Fruit fly (Drosophila melanogaster): ENCODE measurements around the gene CG33116.

CG33116 gene

DNA sequence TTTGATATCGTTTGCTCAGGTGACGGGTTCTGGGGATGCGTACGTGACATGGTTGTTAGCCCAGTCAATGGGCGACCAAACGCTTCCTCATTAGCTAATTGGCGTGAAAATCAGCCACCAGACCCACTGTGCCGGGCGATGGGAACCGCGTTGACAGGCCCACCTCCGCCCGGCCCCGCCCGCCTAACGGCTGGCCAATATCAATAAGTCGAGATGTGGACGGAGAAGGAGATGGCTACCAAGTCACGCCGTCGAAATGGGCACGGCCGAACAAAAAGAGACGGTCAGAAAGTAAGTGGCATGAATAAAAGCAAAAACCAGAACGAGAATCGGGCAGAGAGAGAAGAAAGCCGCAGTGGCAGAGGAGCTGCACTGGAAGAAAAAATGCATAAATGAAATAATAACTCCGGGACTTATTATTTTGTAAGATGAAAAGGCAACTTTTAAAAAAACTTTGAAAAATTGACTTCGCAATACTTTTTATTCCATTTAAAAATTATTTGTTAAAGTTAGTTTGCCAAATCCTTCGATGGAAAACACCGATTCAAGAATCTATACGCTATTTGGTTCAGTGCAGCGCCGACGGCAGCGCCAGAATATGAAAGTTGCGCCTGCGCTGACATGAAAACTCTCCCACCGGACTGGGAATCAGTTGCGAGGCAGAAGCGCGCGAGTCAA lies 4.6 kb downstream of the CG33116 start, which contains the start of gene CG13082 (continued):
- TF ChIP-seq CG6654 (GFP tag; optimal IDR thresholded peaks at IDR 0.05), result peak; percentile 33
- no peak for TF ChIP-seq Side (GFP tag; optimal IDR thresholded peaks at IDR 0.05)
- TF ChIP-seq CG17385 (GFP tag; optimal IDR thresholded peaks at IDR 0.05), result peak; percentile 45
- TF ChIP-seq nmo (GFP tag; optimal IDR thresholded peaks at IDR 0.05), result peak; percentile 78
- no peak for TF ChIP-seq CG4730 (GFP tag; IDR thresholded peaks at IDR 0.05)
- TF ChIP-seq CG7963 (GFP tag; IDR thresholded peaks at IDR 0.05; ENCODE audit: partially characterized antibody), result no peak
- TF ChIP-seq CG30431 (GFP tag; optimal IDR thresholded peaks at IDR 0.05), result peak; percentile 27
- TF ChIP-seq CG9797 (GFP tag; optimal IDR thresholded peaks at IDR 0.05), result no peak
- peak; percentile 29 for TF ChIP-seq lilli (GFP tag; optimal IDR thresholded peaks at IDR 0.05)
- TF ChIP-seq Mes4 (GFP tag; optimal IDR thresholded peaks at IDR 0.05), result peak; percentile 40
- no peak for TF ChIP-seq caup (GFP tag; optimal IDR thresholded peaks at IDR 0.05; ENCODE audit: severe bottlenecking)
- TF ChIP-seq CG11247 (GFP tag; IDR thresholded peaks at IDR 0.05), result no peak
- TF ChIP-seq D19B (GFP tag; optimal IDR thresholded peaks at IDR 0.05), result no peak
- TF ChIP-seq pb (GFP tag; optimal IDR thresholded peaks at IDR 0.05), result no peak
- peak; percentile 63 for TF ChIP-seq CG31441 (GFP tag; IDR thresholded peaks at IDR 0.05)
- TF ChIP-seq Usf (GFP tag; optimal IDR thresholded peaks at IDR 0.05), result no peak
- TF ChIP-seq CG10209 (GFP tag; optimal IDR thresholded peaks at IDR 0.05), result peak; percentile 48
- TF ChIP-seq CG10274 (GFP tag; optimal IDR thresholded peaks at IDR 0.05), result no peak
- TF ChIP-seq ara (GFP tag; IDR thresholded peaks at IDR 0.05), result peak; percentile 51; the same call in 1 of the 2 replicates
- no peak for TF ChIP-seq psq (GFP tag; optimal IDR thresholded peaks at IDR 0.05)
- TF ChIP-seq disco-r (GFP tag; optimal IDR thresholded peaks at IDR 0.05), result no peak
- TF ChIP-seq tgo (GFP tag; IDR thresholded peaks at IDR 0.05), result peak; percentile 35; the same call in 1 of the 3 replicates
- no peak for TF ChIP-seq H2.0 (GFP tag; IDR thresholded peaks at IDR 0.05)
- TF ChIP-seq CG34376 (GFP tag; optimal IDR thresholded peaks at IDR 0.05), result no peak
- 0 out of 3 replicates have a peak, but pooled peaks have one; percentile 11 for TF ChIP-seq H15 (GFP tag; IDR thresholded peaks at IDR 0.05)
- peak; percentile 23 for TF ChIP-seq Six4 (GFP tag; optimal IDR thresholded peaks at IDR 0.05)
- no peak for TF ChIP-seq CG5180 (GFP tag; optimal IDR thresholded peaks at IDR 0.05)
- TF ChIP-seq bcd (GFP tag; optimal IDR thresholded peaks at IDR 0.05), result peak; percentile 39
- TF ChIP-seq CG8281 (tag; optimal IDR thresholded peaks at IDR 0.05), result no peak
- TF ChIP-seq CG7372 (GFP tag; IDR thresholded peaks at IDR 0.05), result no peak
- TF ChIP-seq sim (GFP tag; IDR thresholded peaks at IDR 0.05), result peak; percentile 4; the same call in 1 of the 2 replicates
- no peak for TF ChIP-seq kah (GFP tag; optimal IDR thresholded peaks at IDR 0.05)
- TF ChIP-seq CG17568 (GFP tag; optimal IDR thresholded peaks at IDR 0.05), result peak; percentile 5
- TF ChIP-seq Deaf1 (tag; optimal IDR thresholded peaks at IDR 0.05), result no peak
- peak; percentile 50 for TF ChIP-seq Med (GFP tag)
- TF ChIP-seq CG15073 (GFP tag; optimal IDR thresholded peaks at IDR 0.05), result no peak
- TF ChIP-seq CG4617 (GFP tag; optimal IDR thresholded peaks at IDR 0.05; ENCODE audit: borderline replicate concordance), result no peak
- TF ChIP-seq HLH3B (GFP tag; IDR thresholded peaks at IDR 0.05), result no peak
- TF ChIP-seq Nf-YB (GFP tag; optimal IDR thresholded peaks at IDR 0.05), result peak; percentile 24
- TF ChIP-seq Rx (GFP tag; IDR thresholded peaks at IDR 0.05), result no peak
- TF ChIP-seq tx (GFP tag; optimal IDR thresholded peaks at IDR 0.05), result peak; percentile 23
- TF ChIP-seq CG9609 (GFP tag; optimal IDR thresholded peaks at IDR 0.05), result peak; percentile 9
- no peak for TF ChIP-seq CG8089 (GFP tag; optimal IDR thresholded peaks at IDR 0.05)
- no peak for TF ChIP-seq lov (optimal IDR thresholded peaks at IDR 0.05)
- no peak for TF ChIP-seq lov (GFP tag; IDR thresholded peaks at IDR 0.05)
- no peak for TF ChIP-seq gcm2 (GFP tag; optimal IDR thresholded peaks at IDR 0.05)
- TF ChIP-seq CG42726 (GFP tag; IDR thresholded peaks at IDR 0.05; ENCODE audit: partially characterized antibody), result no peak
- no peak for TF ChIP-seq al (GFP tag; IDR thresholded peaks at IDR 0.05)
- no peak for TF ChIP-seq CG3163 (GFP tag; optimal IDR thresholded peaks at IDR 0.05)
- no peak for TF ChIP-seq cwo (GFP tag; optimal IDR thresholded peaks at IDR 0.05)
